Fruit fly (Drosophila melanogaster) Kc167 (cell line): ENCODE results near the gene yellow-f.

Source experiments
- Myc ChIP-seq: fragments of >200 bp; optimal IDR thresholded peaks from 2 replicates; lab custom pipeline; 2017; ENCODE audit warnings: missing external identifiers
- Sin3A ChIP-seq: fragments of >200 bp; optimal IDR thresholded peaks from 2 replicates; lab custom pipeline; 2018; ENCODE audit warnings: missing external identifiers
- h ChIP-seq: fragments of >200 bp; optimal IDR thresholded peaks from 3 replicates; lab custom pipeline; 2018; ENCODE audit warnings: missing external identifiers
- insv ChIP-seq: fragments of >200 bp; optimal IDR thresholded peaks from 3 replicates; lab custom pipeline; 2018; ENCODE audit warnings: missing external identifiers
- psq ChIP-seq: fragments of >200 bp; optimal IDR thresholded peaks from 2 replicates; lab custom pipeline; 2017; ENCODE audit warnings: missing external identifiers
- ttk ChIP-seq: sonication (Bioruptor generic); optimal IDR thresholded peaks from 2 replicates; lab custom pipeline; 2017; ENCODE audit warnings: missing external identifiers

Gene yellow-f

dm6 chr3R:13018995-13019394, 26.0 kb upstream of the yellow-f start:
- TF ChIP-seq Myc (no peak), ttk (lab: Kevin White, UChicago) (no peak), insv (lab: Kevin White, UChicago) (no peak), Sin3A (lab: Kevin White, UChicago) (no peak), psq (lab: Kevin White, UChicago) (no peak), h (lab: Kevin White, UChicago) (no peak)

dm6 chr3R:13018284-13018900, 25.4 kb upstream of the yellow-f start:
- TF ChIP-seq ttk (lab: Kevin White, UChicago) = no peak
- TF ChIP-seq Sin3A (lab: Kevin White, UChicago) = no peak
- no peak for TF ChIP-seq Myc
- no peak for TF ChIP-seq h (lab: Kevin White, UChicago)
- TF ChIP-seq psq (lab: Kevin White, UChicago) = no peak
- TF ChIP-seq insv (lab: Kevin White, UChicago) = no peak

dm6 chr3R:13017623-13018036, 24.6 kb upstream of the yellow-f start:
- no peak for TF ChIP-seq Sin3A (lab: Kevin White, UChicago)
- no peak for TF ChIP-seq ttk (lab: Kevin White, UChicago)
- TF ChIP-seq Myc = no peak
- TF ChIP-seq psq (lab: Kevin White, UChicago) = no peak
- no peak for TF ChIP-seq insv (lab: Kevin White, UChicago)
- TF ChIP-seq h (lab: Kevin White, UChicago) = no peak

dm6 chr3R:13015811-13016766, 23.1 kb upstream of the yellow-f start:
- TF ChIP-seq insv (lab: Kevin White, UChicago) = no peak

dm6 chr3R:13015402-13015801, 22.4 kb upstream of the yellow-f start:
- TF ChIP-seq ttk (lab: Kevin White, UChicago) (no peak), h (lab: Kevin White, UChicago) (no peak), Myc (no peak), insv (lab: Kevin White, UChicago) (no peak), Sin3A (lab: Kevin White, UChicago) (no peak), psq (lab: Kevin White, UChicago) (no peak)

dm6 chr3R:13014168-13014881, 21.3 kb upstream of the yellow-f start:
- TF ChIP-seq h (lab: Kevin White, UChicago) (no peak), ttk (lab: Kevin White, UChicago) (no peak), Sin3A (lab: Kevin White, UChicago) (no peak), insv (lab: Kevin White, UChicago) (no peak), Myc (no peak), psq (lab: Kevin White, UChicago) (no peak)

dm6 chr3R:13012990-13013389, 20.0 kb upstream of the yellow-f start:
- no peak for TF ChIP-seq ttk (lab: Kevin White, UChicago)
- TF ChIP-seq insv (lab: Kevin White, UChicago) = no peak
- TF ChIP-seq Myc = no peak
- no peak for TF ChIP-seq psq (lab: Kevin White, UChicago)
- TF ChIP-seq Sin3A (lab: Kevin White, UChicago) = no peak
- TF ChIP-seq h (lab: Kevin White, UChicago) = no peak

- TF ChIP-seq ttk (lab: Kevin White, UChicago) (no peak), h (lab: Kevin White, UChicago) (no peak)
These were observed 19.4 kb upstream of the yellow-f start for dm6 chr3R:13012351-13012750.

dm6 chr3R:13011621-13011963, 18.6 kb upstream of the yellow-f start, which contains the start of gene CtBP:
TSS of gene CtBP (plus strand) at chr3R:13011649.
- TF ChIP-seq Myc (no peak), h (lab: Kevin White, UChicago) (no peak), insv (lab: Kevin White, UChicago) (no peak), Sin3A (lab: Kevin White, UChicago) (no peak), psq (lab: Kevin White, UChicago) (no peak), ttk (lab: Kevin White, UChicago) (no peak)

- no peak for TF ChIP-seq insv (lab: Kevin White, UChicago)
- no peak for TF ChIP-seq Sin3A (lab: Kevin White, UChicago)
These were observed 18.1 kb upstream of the yellow-f start, which contains the start of gene CG8031 for dm6 chr3R:13010905-13011620. TSS of gene CG8031 (minus strand) at chr3R:13011310.

dm6 chr3R:13009595-13009994, 16.6 kb upstream of the yellow-f start, which contains the start of gene CG11656:
TSS of gene CG11656 (plus strand) at chr3R:13009895.
- TF ChIP-seq insv (lab: Kevin White, UChicago) (no peak), ttk (lab: Kevin White, UChicago) (no peak), Myc (no peak), Sin3A (lab: Kevin White, UChicago) (no peak)
